Worm (Caenorhabditis elegans): Measurements from ENCODE around the gene AH9.4.
A peak's percentile ranks its signal among the peaks of the same experiment; 100 is the strongest.

DNA sequence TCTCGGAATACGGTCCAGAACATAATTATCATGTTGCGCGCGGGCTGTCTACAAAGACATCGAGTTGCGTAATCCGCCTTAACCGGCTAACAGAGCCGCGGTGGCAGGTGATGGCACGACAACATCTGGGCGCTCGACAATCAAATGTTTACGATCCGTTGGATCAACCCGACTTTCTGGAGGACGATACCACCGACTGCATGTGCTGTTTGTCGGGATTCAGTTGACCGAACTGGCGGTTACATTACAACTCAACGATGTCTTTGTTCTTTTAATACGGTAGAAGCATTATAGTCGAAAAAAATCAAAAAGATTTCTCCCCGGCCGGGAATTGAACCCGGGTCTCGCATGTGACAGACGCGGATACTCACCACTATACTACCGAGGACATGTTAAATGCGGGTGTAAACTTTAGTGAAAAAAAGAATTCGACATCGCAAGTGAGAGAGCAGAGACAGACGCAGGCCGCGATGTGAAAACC, 47.2 kb downstream of the AH9.4 start:
- TF ChIP-seq dao-5 (tag; optimal IDR thresholded peaks at IDR 0.05), result peak; percentile 53
- TF ChIP-seq him-1 (tag; optimal IDR thresholded peaks at IDR 0.05), result peak; percentile 74
- no peak for TF ChIP-seq W03F9.2 (tag; optimal IDR thresholded peaks at IDR 0.05)
